Fruit fly (Drosophila melanogaster): Measurements from ENCODE around the gene CG32536.
A peak's percentile ranks its signal among the peaks of the same experiment; 100 is the strongest.

The CG32536 gene

dm6 chrX:19247200-19248052 lies 29.3 kb downstream of the CG32536 start, which contains the start of gene CG7992 (continued):
- TF ChIP-seq Dip3 (GFP tag; optimal IDR thresholded peaks at IDR 0.05), result peak; percentile 65
- TF ChIP-seq CG9817 (tag; optimal IDR thresholded peaks at IDR 0.05), result peak; percentile 40
- TF ChIP-seq CG2199 (GFP tag; IDR thresholded peaks at IDR 0.05), result peak; percentile 50; the same call in 1 of the 3 replicates
- peak; percentile 67 for TF ChIP-seq CG7786 (GFP tag; optimal IDR thresholded peaks at IDR 0.05)
- TF ChIP-seq sim (GFP tag; IDR thresholded peaks at IDR 0.05), result no peak
- TF ChIP-seq CG12769 (tag; optimal IDR thresholded peaks at IDR 0.05), result no peak
- TF ChIP-seq ab (GFP tag; optimal IDR thresholded peaks at IDR 0.05), result no peak
- TF ChIP-seq Ptx1 (GFP tag; IDR thresholded peaks at IDR 0.05), result peak; percentile 57
- TF ChIP-seq CG6683 (GFP tag; optimal IDR thresholded peaks at IDR 0.05), result peak; percentile 17
- TF ChIP-seq shn (GFP tag; optimal IDR thresholded peaks at IDR 0.05), result peak; percentile 75
- TF ChIP-seq Jarid2 (GFP tag; optimal IDR thresholded peaks at IDR 0.05), result peak; percentile 10
- no peak for TF ChIP-seq CG11560 (tag; IDR thresholded peaks at IDR 0.05)
- peak; percentile 48 for TF ChIP-seq CG1792 (GFP tag; optimal IDR thresholded peaks at IDR 0.05)
- TF ChIP-seq grau (tag; optimal IDR thresholded peaks at IDR 0.05), result peak; percentile 65
- TF ChIP-seq CG16863 (GFP tag; optimal IDR thresholded peaks at IDR 0.05), result peak; percentile 59
- TF ChIP-seq Nf-YB (GFP tag; optimal IDR thresholded peaks at IDR 0.05), result peak; percentile 25
- TF ChIP-seq CG12659 (GFP tag; optimal IDR thresholded peaks at IDR 0.05), result peak; percentile 64
- peak; percentile 28 for TF ChIP-seq CG12942 (GFP tag; optimal IDR thresholded peaks at IDR 0.05)
- no peak for TF ChIP-seq hbn (GFP tag; IDR thresholded peaks at IDR 0.05; ENCODE audit: partially characterized antibody)
- no peak for TF ChIP-seq kah (GFP tag; optimal IDR thresholded peaks at IDR 0.05)
- peak; percentile 67 for TF ChIP-seq lmd (GFP tag; IDR thresholded peaks at IDR 0.05)
- TF ChIP-seq Asciz (GFP tag; optimal IDR thresholded peaks at IDR 0.05), result peak; percentile 14
- TF ChIP-seq sima (GFP tag; optimal IDR thresholded peaks at IDR 0.05), result no peak
- TF ChIP-seq sug (tag; optimal IDR thresholded peaks at IDR 0.05), result peak; percentile 81
- peak; percentile 45 for TF ChIP-seq fd96Cb (tag; optimal IDR thresholded peaks at IDR 0.05)
- peak; percentile 40 for TF ChIP-seq CG8944 (GFP tag; optimal IDR thresholded peaks at IDR 0.05)
- no peak for TF ChIP-seq ara (GFP tag; IDR thresholded peaks at IDR 0.05)
- TF ChIP-seq CG6654 (GFP tag; optimal IDR thresholded peaks at IDR 0.05), result peak; percentile 6
- peak; percentile 40 for TF ChIP-seq pros (GFP tag; optimal IDR thresholded peaks at IDR 0.05)
- peak; percentile 51 for TF ChIP-seq CG13775 (GFP tag; optimal IDR thresholded peaks at IDR 0.05)
- peak; percentile 70 for TF ChIP-seq CG30403 (GFP tag; optimal IDR thresholded peaks at IDR 0.05)
- peak; percentile 43 for TF ChIP-seq CG12299 (tag; optimal IDR thresholded peaks at IDR 0.05)
- 0 out of 3 replicates have a peak, but pooled peaks have one; percentile 32 for TF ChIP-seq Dbx (GFP tag; IDR thresholded peaks at IDR 0.05)
- TF ChIP-seq pum (GFP tag; optimal IDR thresholded peaks at IDR 0.05), result peak; percentile 56
- TF ChIP-seq Mad (GFP tag; optimal IDR thresholded peaks at IDR 0.05), result peak; percentile 29
- peak; percentile 47 for TF ChIP-seq CG8924 (tag; optimal IDR thresholded peaks at IDR 0.05)
- no peak for TF ChIP-seq CG9797 (GFP tag; optimal IDR thresholded peaks at IDR 0.05)
- TF ChIP-seq tin (GFP tag; optimal IDR thresholded peaks at IDR 0.05), result peak; percentile 43
- no peak for TF ChIP-seq YL-1 (GFP tag; optimal IDR thresholded peaks at IDR 0.05)
- TF ChIP-seq ewg (GFP tag; optimal IDR thresholded peaks at IDR 0.05), result peak; percentile 32
- peak; percentile 2 for TF ChIP-seq CG11723 (GFP tag; optimal IDR thresholded peaks at IDR 0.05)
- peak; percentile 51 for TF ChIP-seq crc (GFP tag; optimal IDR thresholded peaks at IDR 0.05)
- no peak for TF ChIP-seq HLH4C (GFP tag; IDR thresholded peaks at IDR 0.05; ENCODE audit: partially characterized antibody)
- TF ChIP-seq en (GFP tag; optimal IDR thresholded peaks at IDR 0.05), result no peak
- TF ChIP-seq CG8359 (GFP tag; optimal IDR thresholded peaks at IDR 0.05; ENCODE audit: borderline replicate concordance), result no peak
- no peak for TF ChIP-seq HLHmδ (GFP tag; optimal IDR thresholded peaks at IDR 0.05)
- peak; percentile 2 for TF ChIP-seq CG17829 (tag; optimal IDR thresholded peaks at IDR 0.05)
- peak; percentile 60 for TF ChIP-seq CG13424 (tag; optimal IDR thresholded peaks at IDR 0.05)
- no peak for TF ChIP-seq CG4854 (GFP tag; optimal IDR thresholded peaks at IDR 0.05)

Data from whole organism, embryonic.